Worm (Caenorhabditis elegans): ENCODE data around the gene rif-1.1.

DNA sequence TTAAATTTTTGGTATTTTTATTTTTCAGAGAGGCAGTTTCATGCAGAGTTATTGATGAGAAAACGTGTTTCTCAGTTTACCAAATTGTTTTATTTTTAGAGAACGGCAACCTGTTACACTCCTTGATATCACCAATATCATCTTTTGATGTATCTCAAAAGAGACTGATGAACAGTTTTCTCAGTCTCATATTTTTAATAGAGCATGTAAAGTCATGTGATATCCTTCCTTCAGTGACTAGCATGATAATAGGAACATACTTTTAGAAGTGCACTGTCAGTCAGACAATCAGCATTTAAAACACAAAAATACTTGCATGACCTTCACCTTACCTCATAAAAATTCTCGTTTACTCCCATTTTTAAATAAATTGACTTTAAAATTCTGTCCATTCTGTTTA, 18.6 kb downstream of the rif-1.1 start, which contains the start of gene F11E6.11:
- no peak for TF ChIP-seq egl-27 (tag; optimal IDR thresholded peaks at IDR 0.05)
- no peak for TF ChIP-seq elt-2 (tag; optimal IDR thresholded peaks at IDR 0.05)
- TF ChIP-seq nhr-12 (tag; optimal IDR thresholded peaks at IDR 0.05), result no peak
- no peak for TF ChIP-seq snpc-4 (tag; optimal IDR thresholded peaks at IDR 0.05)
- no peak for TF ChIP-seq nhr-77 (tag; optimal IDR thresholded peaks at IDR 0.05)
- no peak for TF ChIP-seq skn-1 (tag; optimal IDR thresholded peaks at IDR 0.05)
- no peak for TF ChIP-seq jun-1 (tag; optimal IDR thresholded peaks at IDR 0.05)
